Fruit fly (Drosophila melanogaster): ENCODE measurements around the gene fred.

The fred gene

DNA sequence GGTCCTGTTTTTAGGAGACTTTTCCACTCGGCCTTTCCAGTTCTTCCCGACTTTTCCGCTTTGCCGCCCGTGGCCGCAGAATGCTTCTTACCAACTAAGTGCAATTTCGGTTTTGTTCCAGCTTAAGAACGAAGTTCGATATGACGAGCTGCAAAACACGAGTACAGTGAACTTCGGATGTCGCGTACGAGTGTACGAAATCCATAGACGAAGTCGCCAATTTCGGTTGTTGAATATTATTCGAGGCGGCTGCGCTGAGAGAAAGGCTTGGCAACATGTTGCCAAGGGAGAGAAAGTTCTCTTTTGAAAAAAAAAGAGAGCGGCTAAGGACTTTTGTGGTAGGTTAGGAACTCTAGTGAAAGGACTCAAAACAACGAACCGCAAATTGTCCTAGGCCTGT is at the start of gene fred:
TSS of gene fred (minus strand) at position 76 of the 400 bp plus-strand sequence.
- TF ChIP-seq usp (GFP tag; optimal IDR thresholded peaks at IDR 0.05) (no peak), pan (optimal IDR thresholded peaks at IDR 0.05) (no peak), psq (optimal IDR thresholded peaks at IDR 0.05) (no peak), Dll (optimal IDR thresholded peaks at IDR 0.05) (no peak), EcR (GFP tag; optimal IDR thresholded peaks at IDR 0.05) (no peak), CG8478 (optimal IDR thresholded peaks at IDR 0.05) (no peak)

DNA sequence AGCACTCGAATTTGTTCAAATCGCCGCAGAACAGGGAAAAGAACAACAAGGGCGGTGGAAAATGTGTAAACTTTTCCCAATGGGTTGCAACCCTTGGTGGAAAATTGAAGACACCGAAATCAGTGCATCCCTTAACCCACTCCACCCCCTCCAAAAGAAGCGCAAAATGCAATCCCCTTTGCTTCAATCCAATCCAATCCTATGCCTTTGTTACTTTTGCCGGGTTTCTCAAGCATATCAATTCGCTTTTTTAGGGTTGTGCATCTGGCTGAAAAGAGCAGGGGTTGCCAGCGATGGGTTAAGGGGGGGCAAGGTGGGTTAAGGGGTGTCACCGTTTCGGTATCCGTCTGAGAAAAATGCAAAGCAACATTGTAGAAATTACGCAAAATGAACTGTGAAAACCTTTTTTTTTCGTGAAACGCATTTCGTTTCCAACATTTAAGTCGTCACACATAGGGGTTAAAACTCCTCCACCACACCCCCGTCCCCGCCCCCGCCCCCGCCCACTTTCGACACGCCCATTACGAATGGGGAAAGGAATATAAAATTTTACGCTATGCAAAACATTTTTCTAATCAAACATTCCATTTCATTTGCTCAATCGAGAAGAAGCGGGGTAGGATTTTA is 46.7 kb upstream of the fred start:
- TF ChIP-seq usp (GFP tag; optimal IDR thresholded peaks at IDR 0.05), result no peak
- no peak for TF ChIP-seq CG8478 (optimal IDR thresholded peaks at IDR 0.05)
- no peak for TF ChIP-seq psq (optimal IDR thresholded peaks at IDR 0.05)
- no peak for TF ChIP-seq EcR (GFP tag; optimal IDR thresholded peaks at IDR 0.05)
- TF ChIP-seq pan (optimal IDR thresholded peaks at IDR 0.05), result no peak

DNA sequence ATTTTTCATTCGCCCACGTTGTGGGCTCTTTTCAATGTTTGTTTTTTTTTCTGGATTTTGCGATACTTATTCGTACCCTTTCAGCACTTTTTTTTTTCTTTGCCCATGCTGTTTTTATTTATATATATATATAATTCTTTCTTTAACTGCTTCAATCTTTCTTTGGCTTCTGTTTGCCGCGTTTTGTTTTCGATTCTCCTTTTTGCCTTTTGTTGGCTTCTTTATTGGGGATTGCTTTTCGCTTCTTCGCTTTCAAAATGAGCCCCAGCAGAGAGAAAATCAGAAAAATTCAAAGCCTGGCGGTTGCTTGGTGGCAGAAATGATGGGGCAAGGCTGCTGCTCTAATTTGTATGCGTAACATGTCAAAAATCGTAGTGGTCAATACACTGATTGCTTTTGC is 45.5 kb upstream of the fred start:
- TF ChIP-seq psq (optimal IDR thresholded peaks at IDR 0.05) (no peak), EcR (GFP tag; optimal IDR thresholded peaks at IDR 0.05) (no peak), CG8478 (optimal IDR thresholded peaks at IDR 0.05) (no peak), usp (GFP tag; optimal IDR thresholded peaks at IDR 0.05) (no peak), Dll (optimal IDR thresholded peaks at IDR 0.05) (no peak), pan (optimal IDR thresholded peaks at IDR 0.05) (no peak)

DNA sequence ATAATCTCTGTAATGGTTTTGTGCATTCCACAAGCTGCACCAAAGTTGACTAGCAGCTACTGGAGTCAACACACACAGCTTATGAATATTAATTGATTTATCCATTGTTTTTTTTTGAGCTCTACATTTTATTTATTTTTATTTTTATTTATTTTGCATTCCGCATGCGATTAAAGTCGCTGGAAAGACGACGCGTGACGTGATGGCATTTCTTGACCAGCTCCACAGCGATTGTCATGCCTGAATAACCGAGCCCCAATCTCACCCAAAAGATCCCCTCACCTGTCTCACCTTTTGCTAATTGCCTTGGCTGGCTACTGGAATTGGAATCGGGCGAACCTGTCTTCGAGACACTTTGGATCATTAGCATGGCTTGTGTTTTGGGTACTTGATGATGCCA is 44.8 kb upstream of the fred start:
- no peak for TF ChIP-seq usp (GFP tag; optimal IDR thresholded peaks at IDR 0.05)
- TF ChIP-seq EcR (GFP tag; optimal IDR thresholded peaks at IDR 0.05), result no peak
- TF ChIP-seq Dll (optimal IDR thresholded peaks at IDR 0.05), result no peak
- TF ChIP-seq pan (optimal IDR thresholded peaks at IDR 0.05), result no peak

DNA sequence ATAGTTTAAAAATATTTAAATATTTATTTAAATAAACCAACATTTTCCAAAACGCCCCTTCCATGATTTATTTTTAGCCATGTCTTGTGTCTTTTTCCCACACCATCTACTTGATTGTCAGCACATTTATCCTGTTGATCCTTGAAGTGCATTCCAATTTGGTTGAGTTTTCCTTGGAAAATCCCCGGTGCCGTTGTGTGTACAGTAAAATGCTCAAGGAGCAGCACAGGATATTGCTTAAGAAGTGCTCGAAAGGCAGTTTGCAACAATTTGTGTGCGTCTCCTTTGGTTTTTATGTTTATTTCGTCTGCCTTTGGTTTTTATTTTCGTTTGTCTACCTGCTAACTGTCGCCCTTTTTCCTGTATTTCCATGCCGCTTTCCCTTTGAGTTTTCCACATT is 42.8 kb upstream of the fred start:
- no peak for TF ChIP-seq pan (optimal IDR thresholded peaks at IDR 0.05)
- TF ChIP-seq psq (optimal IDR thresholded peaks at IDR 0.05), result no peak
- no peak for TF ChIP-seq EcR (GFP tag; optimal IDR thresholded peaks at IDR 0.05)
- TF ChIP-seq Dll (optimal IDR thresholded peaks at IDR 0.05), result no peak
- TF ChIP-seq CG8478 (optimal IDR thresholded peaks at IDR 0.05), result no peak
- no peak for TF ChIP-seq usp (GFP tag; optimal IDR thresholded peaks at IDR 0.05)

DNA sequence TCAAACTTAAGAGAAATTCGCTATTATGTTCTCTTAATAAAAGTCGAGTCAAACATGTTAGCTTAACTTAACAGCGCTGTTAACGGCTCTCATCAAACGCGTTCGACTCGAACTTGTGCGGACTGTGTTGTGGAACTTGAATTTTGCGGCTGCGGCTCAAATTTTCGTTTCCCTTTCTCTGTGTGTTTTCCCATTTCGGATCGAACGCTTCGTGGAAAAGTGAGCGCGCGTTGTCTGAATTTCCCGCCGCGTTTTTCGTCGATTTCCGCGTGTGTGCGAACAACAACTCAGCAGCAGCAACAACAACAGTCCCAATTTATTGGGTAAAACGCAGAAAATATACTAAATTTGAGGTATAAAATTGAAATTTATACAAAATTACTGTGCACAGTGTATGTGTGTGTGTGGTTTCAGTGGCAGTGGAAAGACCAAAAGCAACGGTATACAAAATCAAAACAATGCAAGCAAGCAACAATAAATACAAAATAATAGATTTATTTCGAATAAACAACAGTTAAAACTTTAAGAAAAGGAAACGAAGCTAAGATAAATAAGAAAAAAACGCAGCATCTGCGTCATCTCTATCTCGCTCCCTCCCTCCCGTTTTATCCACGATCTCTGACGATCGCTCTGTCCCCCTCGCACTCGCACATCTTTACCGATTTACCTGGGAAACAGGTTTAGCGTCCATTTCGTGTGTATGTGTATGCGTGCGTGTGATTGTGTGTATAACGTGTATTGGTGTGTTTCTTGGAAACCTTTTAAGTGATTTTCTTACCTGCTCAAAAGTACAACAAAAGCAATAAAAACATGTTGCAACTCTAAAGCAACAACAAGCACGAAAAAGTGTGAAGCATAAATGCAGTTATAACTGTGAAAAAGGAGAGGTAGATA is 39.9 kb upstream of the fred start, which contains the start of gene ed:
TSS of gene ed (plus strand) at position 175 of the 894 bp plus-strand sequence.
- TF ChIP-seq pan (optimal IDR thresholded peaks at IDR 0.05), result no peak
- TF ChIP-seq EcR (GFP tag; optimal IDR thresholded peaks at IDR 0.05), result no peak
- TF ChIP-seq CG8478 (optimal IDR thresholded peaks at IDR 0.05), result peak; percentile 34
- no peak for TF ChIP-seq psq (optimal IDR thresholded peaks at IDR 0.05)

DNA sequence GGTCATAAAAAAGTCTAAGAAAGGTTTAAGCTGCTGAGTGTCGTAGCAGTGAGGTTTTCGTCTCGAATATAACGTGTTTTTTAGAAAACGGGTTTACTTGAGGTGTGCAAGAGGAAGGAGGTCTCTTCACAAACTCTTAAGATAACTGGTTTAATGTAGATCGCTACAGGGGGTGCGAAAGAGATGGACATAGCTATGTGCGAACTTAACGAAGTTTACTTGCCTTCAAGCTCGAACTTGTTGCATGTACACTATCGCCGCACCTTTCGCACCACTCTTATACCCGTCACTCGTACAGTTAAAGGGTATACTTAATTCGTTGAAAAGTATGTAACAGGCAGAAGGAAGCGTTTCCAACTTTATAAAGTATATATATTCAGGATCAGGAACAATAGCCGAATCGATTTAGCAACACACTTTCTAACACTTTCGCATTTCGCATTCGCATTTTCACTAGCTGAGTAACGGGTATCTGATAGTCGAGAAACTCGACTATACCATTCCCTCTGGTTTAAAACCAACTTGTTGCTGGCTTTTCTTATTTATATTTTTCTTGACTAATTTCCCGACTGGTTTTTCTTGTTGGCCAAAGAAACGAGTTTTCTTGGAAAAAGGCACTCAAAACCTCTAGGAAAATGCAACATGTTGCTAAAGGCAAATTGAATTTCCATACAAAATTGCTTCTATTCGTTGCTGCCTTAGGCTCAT is 38.9 kb upstream of the fred start:
- TF ChIP-seq pan (optimal IDR thresholded peaks at IDR 0.05) (peak; percentile 65), usp (GFP tag; optimal IDR thresholded peaks at IDR 0.05) (no peak)

DNA sequence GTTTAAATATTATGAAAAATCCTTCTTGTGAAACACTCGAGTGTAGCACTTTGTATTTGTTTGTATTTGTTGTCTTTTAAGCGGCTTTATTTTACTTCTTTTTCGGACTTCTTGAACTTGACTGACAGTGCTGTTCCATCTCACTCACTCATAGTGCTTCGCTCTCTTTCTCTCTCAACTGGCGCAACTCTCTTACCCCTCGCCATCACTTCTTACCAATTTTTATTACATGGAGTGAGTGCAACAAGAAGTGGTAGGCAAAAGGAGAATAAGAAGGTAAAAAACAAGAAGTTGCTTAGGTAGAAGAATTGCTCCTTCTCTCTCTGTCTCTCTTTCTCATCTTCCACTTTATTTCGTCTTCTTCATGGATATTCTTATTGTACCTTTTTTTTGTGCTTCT is 37.2 kb upstream of the fred start:
- TF ChIP-seq Dll (optimal IDR thresholded peaks at IDR 0.05), result no peak
- TF ChIP-seq psq (optimal IDR thresholded peaks at IDR 0.05), result no peak
- no peak for TF ChIP-seq EcR (GFP tag; optimal IDR thresholded peaks at IDR 0.05)
- no peak for TF ChIP-seq CG8478 (optimal IDR thresholded peaks at IDR 0.05)
- no peak for TF ChIP-seq pan (optimal IDR thresholded peaks at IDR 0.05)
- no peak for TF ChIP-seq usp (GFP tag; optimal IDR thresholded peaks at IDR 0.05)

DNA sequence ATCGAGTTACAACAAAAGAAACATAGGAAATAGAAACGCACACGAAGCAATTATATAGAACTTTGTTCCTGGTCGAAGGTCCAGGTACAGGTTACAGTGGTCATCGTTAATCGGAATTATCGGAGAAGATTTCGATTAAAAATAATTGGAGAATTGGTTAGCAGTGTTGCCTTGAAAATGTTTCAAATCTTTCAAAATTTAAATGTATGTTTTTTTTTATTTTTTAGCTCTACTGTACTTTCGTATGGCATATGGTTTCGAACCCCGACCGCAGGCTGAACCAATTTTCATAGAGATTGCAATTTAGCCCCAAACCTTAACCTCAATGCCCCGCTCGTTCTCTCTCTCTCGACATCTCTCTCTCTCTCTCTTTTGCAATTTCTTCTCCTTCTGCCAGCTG is 36.5 kb upstream of the fred start:
- TF ChIP-seq EcR (GFP tag; optimal IDR thresholded peaks at IDR 0.05), result no peak
- no peak for TF ChIP-seq CG8478 (optimal IDR thresholded peaks at IDR 0.05)
- no peak for TF ChIP-seq psq (optimal IDR thresholded peaks at IDR 0.05)
- TF ChIP-seq usp (GFP tag; optimal IDR thresholded peaks at IDR 0.05), result no peak
- no peak for TF ChIP-seq pan (optimal IDR thresholded peaks at IDR 0.05)
- TF ChIP-seq Dll (optimal IDR thresholded peaks at IDR 0.05), result no peak

DNA sequence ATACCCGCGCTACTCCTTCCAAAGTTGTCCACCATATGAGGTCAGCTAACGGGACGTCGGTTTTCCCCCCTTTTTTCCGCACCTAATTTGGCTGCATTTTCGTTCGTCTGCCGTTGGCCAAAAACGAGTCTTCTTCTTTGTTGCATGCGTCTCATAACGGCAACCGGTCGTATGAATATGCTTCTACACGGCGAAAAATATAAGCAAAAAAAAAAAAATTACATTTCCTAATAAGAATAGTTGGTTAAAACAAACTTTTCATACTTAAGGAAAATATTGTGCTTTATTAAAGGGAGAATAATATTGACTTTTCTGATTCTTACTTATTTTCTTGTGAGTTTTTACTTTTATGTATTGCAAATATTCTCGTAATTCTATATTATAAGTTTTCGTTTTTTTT is 33.6 kb upstream of the fred start:
- no peak for TF ChIP-seq EcR (GFP tag; optimal IDR thresholded peaks at IDR 0.05)
- TF ChIP-seq Dll (optimal IDR thresholded peaks at IDR 0.05), result no peak
- no peak for TF ChIP-seq psq (optimal IDR thresholded peaks at IDR 0.05)

DNA sequence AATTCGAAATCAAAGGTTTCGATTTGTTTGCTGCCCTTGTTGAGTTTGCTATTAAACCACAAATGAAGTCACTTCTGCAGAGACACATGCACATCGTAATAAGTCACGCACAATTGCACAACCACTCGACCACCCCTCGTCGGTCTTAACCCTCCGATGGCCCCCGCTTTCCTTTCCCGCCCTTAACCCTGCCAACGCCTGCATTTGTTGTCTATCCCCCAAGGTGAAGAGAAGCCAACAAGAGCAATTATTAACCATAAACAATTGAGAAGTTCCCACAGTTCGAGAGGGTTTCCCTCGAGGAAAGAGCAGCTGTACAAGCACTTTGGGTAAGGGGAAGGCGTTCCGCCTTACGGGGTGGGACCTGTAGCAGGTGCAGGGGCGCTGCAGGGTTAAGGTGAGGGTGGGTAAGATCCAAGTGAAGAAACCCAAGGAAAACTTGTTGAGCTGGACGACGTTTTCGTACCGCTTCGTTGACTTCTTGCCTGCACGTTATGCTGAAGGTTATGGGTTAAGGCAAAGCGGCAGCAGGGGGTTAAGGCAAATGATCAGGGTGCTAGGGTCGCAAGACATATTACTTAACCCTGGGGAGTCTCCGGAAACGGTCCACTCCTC is 31.9 kb upstream of the fred start:
- TF ChIP-seq EcR (GFP tag; optimal IDR thresholded peaks at IDR 0.05) (no peak), pan (optimal IDR thresholded peaks at IDR 0.05) (no peak), usp (GFP tag; optimal IDR thresholded peaks at IDR 0.05) (no peak), Dll (optimal IDR thresholded peaks at IDR 0.05) (no peak), CG8478 (optimal IDR thresholded peaks at IDR 0.05) (no peak), psq (optimal IDR thresholded peaks at IDR 0.05) (no peak)
